Worm (Caenorhabditis elegans) whole organism, early embryonic: Measurements from ENCODE around the gene T20B3.14.

Experiments
- F13C5.2 ChIP-seq: sonication (generic microtip); optimal IDR thresholded peaks from 2 replicates; lab custom pipeline; 2017; ENCODE audit warnings: mild to moderate bottlenecking, missing genetic modification characterization, inconsistent platforms, missing compliant biosample characterization
- aly-1 ChIP-seq: sonication (generic microtip); optimal IDR thresholded peaks from 2 replicates; lab custom pipeline; 2016; ENCODE audit warnings: missing genetic modification characterization, missing compliant biosample characterization
- ama-1 ChIP-seq: fragments of 150-350 bp; optimal IDR thresholded peaks from 2 replicates; lab custom pipeline; 2014
- ceh-13 ChIP-seq: fragments of 200-800 bp; sonication (Bioruptor generic); optimal IDR thresholded peaks from 2 replicates; lab custom pipeline; 2018; ENCODE audit warnings: mild to moderate bottlenecking, missing genetic modification characterization, missing compliant biosample characterization
- ets-7 ChIP-seq: sonication (generic microtip); optimal IDR thresholded peaks from 2 replicates; lab custom pipeline; 2016; ENCODE audit warnings: missing genotype, missing genetic modification characterization, missing compliant biosample characterization
- flt-1 ChIP-seq: fragments of 200-800 bp; sonication (Bioruptor generic); IDR thresholded peaks from 2 replicates; pipeline ENCODE4 v1.3.6; 2022; ENCODE audit warnings: missing genetic modification characterization, missing compliant biosample characterization
- hmg-4 ChIP-seq: fragments of 200-800 bp; sonication (Bioruptor generic); optimal IDR thresholded peaks from 2 replicates; lab custom pipeline; 2018; ENCODE audit warnings: mild to moderate bottlenecking, missing genetic modification characterization, missing compliant biosample characterization
- sea-1 ChIP-seq: fragments of 200-800 bp; sonication (Bioruptor generic); conservative IDR thresholded peaks from 2 replicates; pipeline ENCODE4 v1.3.6; 2022; ENCODE audit warnings: missing genetic modification characterization, missing compliant biosample characterization
- tbx-37 ChIP-seq: fragments of 200-800 bp; sonication (Bioruptor generic); conservative IDR thresholded peaks from 2 replicates; pipeline ENCODE4 v1.3.6; 2022; ENCODE audit warnings: missing genetic modification reagents, missing genetic modification characterization, missing compliant biosample characterization
- tra-4 ChIP-seq: sonication (generic microtip); optimal IDR thresholded peaks from 2 replicates; lab custom pipeline; 2017; ENCODE audit warnings: missing genetic modification characterization, missing compliant biosample characterization

ce11 chrV:16794079-16794478 is 27.0 kb downstream of the T20B3.14 start:
- TF ChIP-seq ama-1: no peak
- no peak for TF ChIP-seq flt-1 (GFP tag; lab: Robert Waterston, UW)
- TF ChIP-seq tra-4: no peak
- TF ChIP-seq sea-1 (GFP tag; lab: Robert Waterston, UW): no peak
- TF ChIP-seq hmg-4 (GFP tag; lab: Kevin White, UChicago): no peak
- no peak for TF ChIP-seq tbx-37 (GFP tag; lab: Robert Waterston, UW)
- TF ChIP-seq ets-7 (tag; lab: Kevin White, UChicago): no peak
- no peak for TF ChIP-seq ceh-13 (GFP tag; lab: Kevin White, UChicago)
- no peak for TF ChIP-seq aly-1
- no peak for TF ChIP-seq F13C5.2 (tag; lab: Kevin White, UChicago)
